Fruit fly (Drosophila melanogaster) whole organism: Measurements from ENCODE around the gene inaF-A.
"Not testable (repeated sequence)": the region's sequence is repeated elsewhere in the genome, so short reads cannot be mapped to it uniquely, and the experiment has no call there.

ENCODE experiments used
- CG8478 ChIP-seq: fragments of >200 bp; optimal IDR thresholded peaks from 2 replicates; lab custom pipeline; 2018; ENCODE audit warnings: inconsistent platforms
- Dll ChIP-seq: fragments of >200 bp; optimal IDR thresholded peaks from 2 replicates; lab custom pipeline; 2017
- EcR ChIP-seq, 2 experiments: fragments of >200 bp; optimal IDR thresholded peaks; 2 replicates each; lab custom pipeline; 2017; ENCODE audit warnings: missing biosample characterization in 2 of 2, missing genetic modification characterization in 2 of 2, missing genetic modification reagents in 2 of 2
- pan ChIP-seq: fragments of >200 bp; optimal IDR thresholded peaks from 2 replicates; lab custom pipeline; 2017
- psq ChIP-seq: fragments of >200 bp; optimal IDR thresholded peaks from 2 replicates; lab custom pipeline; 2017
- usp ChIP-seq: fragments of >200 bp; optimal IDR thresholded peaks from 2 replicates; lab custom pipeline; 2017; ENCODE audit warnings: missing biosample characterization, missing genetic modification characterization, mixed read lengths

inaF-A gene

DNA sequence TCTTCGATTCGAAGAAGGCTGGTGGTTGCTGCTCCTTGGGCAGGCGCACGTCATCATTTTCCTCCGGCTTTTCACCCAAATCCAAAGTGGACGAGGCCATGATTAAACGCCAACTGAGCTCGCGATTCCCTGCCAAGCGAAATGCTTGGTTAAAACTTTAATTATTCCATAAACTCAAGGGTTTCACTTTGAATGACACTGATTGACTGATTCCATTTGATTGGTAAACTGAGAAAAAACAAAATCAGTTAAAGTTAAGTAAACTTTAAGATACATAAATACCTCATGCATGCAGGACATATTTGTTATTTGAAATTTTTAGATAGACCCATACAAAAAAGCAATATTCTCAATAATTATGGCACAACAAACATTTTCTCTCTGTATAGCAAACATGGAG is at the start of gene inaF-A:
inaF-A (minus strand) TSS at position 101 of the 400 bp plus-strand sequence.
- TF ChIP-seq usp (no peak), Dll (lab: Kevin White, UChicago) (no peak), EcR (GFP tag; optimal IDR thresholded peaks at IDR 0.05; lab: Kevin White, UChicago) (no peak), CG8478 (lab: Kevin White, UChicago) (no peak), psq (no peak), pan (lab: Kevin White, UChicago) (no peak)

dm6 chrX:11778734-11779220 is 45.1 kb upstream of the inaF-A start, which contains the start of gene dy:
Gene dy, minus strand, starts transcription at chrX:11778784.
- no peak for TF ChIP-seq CG8478 (lab: Kevin White, UChicago)

dm6 chrX:11775987-11776587 is 42.4 kb upstream of the inaF-A start:
- no peak for TF ChIP-seq pan (lab: Kevin White, UChicago)
- no peak for TF ChIP-seq EcR (GFP tag; optimal IDR thresholded peaks at IDR 0.05; lab: Kevin White, UChicago)
- TF ChIP-seq usp: no peak
- no peak for TF ChIP-seq Dll (lab: Kevin White, UChicago)
- no peak for TF ChIP-seq CG8478 (lab: Kevin White, UChicago)
- TF ChIP-seq psq: no peak

DNA sequence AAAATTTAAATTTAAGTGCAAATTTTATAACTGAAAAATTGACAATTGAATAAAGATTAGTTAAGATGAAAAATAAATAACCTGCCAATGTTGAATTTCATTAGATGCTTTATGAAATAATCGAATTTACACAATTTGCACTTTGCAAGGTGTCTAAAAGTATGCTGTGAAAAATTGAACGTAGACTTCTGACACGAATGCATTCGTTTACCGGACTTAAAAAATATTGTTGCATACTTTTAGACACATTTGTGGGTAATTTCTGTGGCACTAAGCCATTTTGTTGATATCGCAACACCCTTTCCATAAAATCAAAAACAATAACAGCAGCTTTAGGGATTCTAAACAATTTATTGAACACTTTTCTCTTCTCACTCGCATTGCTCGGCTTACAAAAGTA is 35.7 kb upstream of the inaF-A start:
- TF ChIP-seq psq: no peak
- TF ChIP-seq usp: no peak
- no peak for TF ChIP-seq pan (lab: Kevin White, UChicago)
- no peak for TF ChIP-seq Dll (lab: Kevin White, UChicago)
- TF ChIP-seq EcR (GFP tag; optimal IDR thresholded peaks at IDR 0.05; lab: Kevin White, UChicago): no peak
- TF ChIP-seq CG8478 (lab: Kevin White, UChicago): no peak

DNA sequence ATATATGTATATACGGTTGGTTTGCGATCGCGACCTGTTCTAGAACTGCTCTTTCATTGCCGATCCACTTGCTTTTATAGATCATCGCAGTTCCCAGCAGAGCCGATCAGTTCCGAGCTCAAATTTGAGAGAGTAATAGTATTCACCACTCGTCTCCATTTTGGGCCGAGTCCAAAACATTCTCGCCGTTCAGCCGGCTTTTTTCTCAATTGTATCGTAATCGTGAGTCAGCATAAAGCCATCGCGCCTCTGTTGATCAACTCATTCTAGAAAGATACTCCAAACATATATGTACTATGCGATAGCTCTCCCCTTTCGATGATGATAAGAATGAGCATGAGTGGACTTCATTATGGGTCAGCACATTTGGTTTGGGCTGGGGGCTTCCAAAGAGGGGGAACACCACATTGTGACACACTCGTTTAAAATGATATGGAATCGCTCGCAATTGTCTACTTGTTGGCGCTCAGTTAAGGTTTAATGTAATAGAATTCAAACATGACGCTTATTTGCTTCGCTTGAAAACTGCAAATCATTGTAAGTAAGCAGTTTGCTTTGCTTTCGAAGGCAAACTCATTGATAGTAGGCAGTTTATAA is 30.9 kb upstream of the inaF-A start, which contains the start of gene CG9360:
CG9360 (minus strand) TSS at position 51 of the 597 bp plus-strand sequence.
- TF ChIP-seq psq (no peak), EcR (GFP tag; optimal IDR thresholded peaks at IDR 0.05; lab: Kevin White, UChicago) (no peak), CG8478 (lab: Kevin White, UChicago) (no peak), usp (no peak), pan (lab: Kevin White, UChicago) (no peak), Dll (lab: Kevin White, UChicago) (no peak)

dm6 chrX:11756892-11757291 is 23.2 kb upstream of the inaF-A start:
- TF ChIP-seq psq (no peak), pan (lab: Kevin White, UChicago) (no peak), Dll (lab: Kevin White, UChicago) (no peak), CG8478 (lab: Kevin White, UChicago) (no peak), usp (no peak), EcR (GFP tag; optimal IDR thresholded peaks at IDR 0.05; lab: Kevin White, UChicago) (no peak)

- TF ChIP-seq pan (lab: Kevin White, UChicago); Dll (lab: Kevin White, UChicago); EcR (GFP tag; optimal IDR thresholded peaks at IDR 0.05; lab: Kevin White, UChicago): not testable (repeated sequence)
These were observed 20.3 kb upstream of the inaF-A start, which contains the start of gene m for dm6 chrX:11753973-11754372. Gene m, plus strand, starts transcription at chrX:11754273.

dm6 chrX:11736421-11736820 is 2.7 kb upstream of the inaF-A start:
- TF ChIP-seq psq (no peak), CG8478 (lab: Kevin White, UChicago) (no peak), usp (no peak), pan (lab: Kevin White, UChicago) (no peak), Dll (lab: Kevin White, UChicago) (no peak), EcR (GFP tag; optimal IDR thresholded peaks at IDR 0.05; lab: Kevin White, UChicago) (no peak)

DNA sequence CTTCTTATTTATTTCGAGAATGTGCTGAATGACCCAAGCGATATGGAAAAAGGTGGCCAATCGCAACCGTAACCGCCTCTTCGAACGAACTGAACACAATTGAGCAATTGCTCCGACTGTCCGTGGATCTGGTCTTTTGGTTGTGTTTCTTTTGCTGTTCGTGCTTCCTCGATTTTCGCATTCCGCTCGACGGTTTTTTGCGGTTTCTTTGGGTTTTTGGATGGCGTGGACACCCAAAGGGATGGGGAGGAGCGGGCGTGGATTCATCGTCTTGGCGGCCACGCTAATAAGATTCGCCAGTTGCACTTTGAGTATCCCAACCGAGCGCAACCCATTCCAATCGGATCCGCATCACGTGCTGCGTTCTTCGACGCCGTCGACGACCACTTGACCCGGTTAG is 1.0 kb downstream of the inaF-A start, which contains the start of gene inaF-B:
inaF-B (minus strand) TSS at position 101 of the 400 bp plus-strand sequence.
- TF ChIP-seq pan (lab: Kevin White, UChicago) (no peak), usp (no peak), EcR (GFP tag; optimal IDR thresholded peaks at IDR 0.05; lab: Kevin White, UChicago) (no peak)

dm6 chrX:11731665-11732064 is 2.0 kb downstream of the inaF-A start, which contains the start of gene inaF-C:
Gene inaF-C, minus strand, starts transcription at chrX:11731765.
- no peak for TF ChIP-seq pan (lab: Kevin White, UChicago)
- TF ChIP-seq usp: no peak
- TF ChIP-seq EcR (GFP tag; optimal IDR thresholded peaks at IDR 0.05; lab: Kevin White, UChicago): no peak
- no peak for TF ChIP-seq Dll (lab: Kevin White, UChicago)
- TF ChIP-seq CG8478 (lab: Kevin White, UChicago): no peak
- no peak for TF ChIP-seq psq

- TF ChIP-seq EcR (GFP tag; optimal IDR thresholded peaks at IDR 0.05; lab: Kevin White, UChicago): no peak
- no peak for TF ChIP-seq CG8478 (lab: Kevin White, UChicago)
- TF ChIP-seq usp: no peak
- TF ChIP-seq Dll (lab: Kevin White, UChicago): no peak
These were observed 3.7 kb downstream of the inaF-A start for dm6 chrX:11729993-11730392.

DNA sequence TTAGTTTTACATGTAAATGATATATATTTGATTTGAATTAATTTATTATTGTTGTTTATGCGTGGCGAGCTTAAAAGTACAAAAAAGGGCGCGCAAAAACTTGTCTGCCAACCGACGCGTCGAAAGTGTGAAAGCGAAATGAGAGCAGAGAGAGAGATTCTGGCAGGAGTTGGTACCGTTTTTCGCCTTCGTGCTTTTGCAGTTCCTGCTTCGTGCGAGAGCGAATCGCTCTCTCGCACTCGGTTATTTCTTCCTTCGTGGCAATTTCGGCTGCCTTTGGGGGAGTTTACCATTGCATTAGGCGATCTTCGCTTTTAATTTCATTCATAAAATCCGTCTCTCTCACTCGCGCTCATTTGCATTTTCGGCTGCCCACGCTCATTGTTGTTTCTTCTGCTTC is 4.7 kb downstream of the inaF-A start, which contains the start of gene inaF-D:
inaF-D (minus strand) TSS at position 101 of the 400 bp plus-strand sequence.
- TF ChIP-seq CG8478 (lab: Kevin White, UChicago) (no peak), usp (no peak), psq (no peak), pan (lab: Kevin White, UChicago) (no peak), Dll (lab: Kevin White, UChicago) (no peak), EcR (GFP tag; optimal IDR thresholded peaks at IDR 0.05; lab: Kevin White, UChicago) (no peak)
